Worm (Caenorhabditis elegans) whole organism, L4 larva: ENCODE data around the gene C06E4.8.

Experiments
- D1046.2 ChIP-seq: fragments of 200-800 bp; sonication (Bioruptor generic); IDR thresholded peaks from 2 replicates; pipeline ENCODE4 v1.3.6; 2022; ENCODE audit warnings: missing genetic modification characterization, missing compliant biosample characterization
- F26F4.8 ChIP-seq: fragments of 200-800 bp; sonication (Bioruptor generic); conservative IDR thresholded peaks from 2 replicates; pipeline ENCODE4 v1.3.6; 2022; ENCODE audit warnings: missing genetic modification characterization, missing compliant biosample characterization
- F49E8.2 ChIP-seq: sonication (generic microtip); optimal IDR thresholded peaks from 2 replicates; lab custom pipeline; 2016; ENCODE audit warnings: missing compliant biosample characterization, mild to moderate bottlenecking, missing genetic modification characterization, borderline replicate concordance
- T20F7.1 ChIP-seq: fragments of 200-800 bp; sonication (Bioruptor generic); optimal IDR thresholded peaks from 2 replicates; lab custom pipeline; 2018; ENCODE audit warnings: mild to moderate bottlenecking, missing genetic modification characterization, missing compliant biosample characterization
- T26A8.4 ChIP-seq: fragments of 200-800 bp; sonication (Bioruptor generic); IDR thresholded peaks from 2 replicates; pipeline ENCODE4 v1.3.6; 2022; ENCODE audit warnings: missing genetic modification characterization, missing compliant biosample characterization
- Y105C5A.15 ChIP-seq: fragments of 200-800 bp; sonication (Bioruptor generic); IDR thresholded peaks from 2 replicates; pipeline ENCODE4 v1.3.6; 2022; ENCODE audit warnings: missing genetic modification characterization, missing compliant biosample characterization
- Y48G9A.11 ChIP-seq: fragments of 200-800 bp; sonication (Bioruptor generic); IDR thresholded peaks from 2 replicates; pipeline ENCODE4 v1.3.6; 2022; ENCODE audit warnings: missing genetic modification reagents, missing genetic modification characterization, missing compliant biosample characterization
- ama-1 ChIP-seq: fragments of 150-350 bp; optimal IDR thresholded peaks from 2 replicates; lab custom pipeline; 2014; ENCODE audit warnings: inconsistent platforms, mixed read lengths
- attf-4 ChIP-seq: sonication (generic microtip); optimal IDR thresholded peaks from 3 replicates; lab custom pipeline; 2017; ENCODE audit warnings: missing biosample characterization, missing genetic modification characterization
- ceh-20 ChIP-seq: fragments of 200-800 bp; sonication (Bioruptor generic); IDR thresholded peaks from 2 replicates; pipeline ENCODE4 v1.3.6; 2022; ENCODE audit warnings: missing genetic modification reagents, missing genetic modification characterization, missing compliant biosample characterization
- ceh-62 ChIP-seq: sonication (generic microtip); optimal IDR thresholded peaks from 2 replicates; lab custom pipeline; 2017; ENCODE audit warnings: missing biosample characterization, missing genetic modification characterization
- ceh-82 ChIP-seq: sonication (generic microtip); optimal IDR thresholded peaks from 2 replicates; lab custom pipeline; 2017; ENCODE audit warnings: missing biosample characterization, missing genetic modification characterization
- ces-1 ChIP-seq: fragments of 150-350 bp; sonication (generic microtip); optimal IDR thresholded peaks from 4 replicates; lab custom pipeline; 2014; ENCODE audit warnings: missing biosample characterization, missing genetic modification reagents, missing genetic modification characterization
- daf-12 ChIP-seq: fragments of 150-350 bp; optimal IDR thresholded peaks from 2 replicates; lab custom pipeline; 2014; ENCODE audit warnings: missing biosample characterization, missing genetic modification reagents, missing genetic modification characterization
- dve-1 ChIP-seq: sonication (generic microtip); optimal IDR thresholded peaks from 2 replicates; lab custom pipeline; 2017; ENCODE audit warnings: antibody characterized with exemption, mild to moderate bottlenecking, missing genetic modification characterization, missing compliant biosample characterization; ENCODE audit not compliant: insufficient read depth
- fos-1 ChIP-seq: fragments of 150-350 bp; optimal IDR thresholded peaks from 2 replicates; lab custom pipeline; 2014; ENCODE audit warnings: missing biosample characterization, missing genetic modification characterization
- gei-8 ChIP-seq: fragments of 200-800 bp; sonication (Bioruptor generic); optimal IDR thresholded peaks from 2 replicates; lab custom pipeline; 2018; ENCODE audit warnings: mild to moderate bottlenecking, missing genetic modification characterization, missing compliant biosample characterization
- hlh-11 ChIP-seq: fragments of 200-800 bp; sonication (Bioruptor generic); optimal IDR thresholded peaks from 2 replicates; lab custom pipeline; 2018; ENCODE audit warnings: mild to moderate bottlenecking, missing genetic modification characterization, missing compliant biosample characterization
- jun-1 ChIP-seq: fragments of 150-350 bp; optimal IDR thresholded peaks from 2 replicates; lab custom pipeline; 2014; ENCODE audit warnings: missing biosample characterization, missing genetic modification reagents, missing genetic modification characterization
- lin-1 ChIP-seq: fragments of 200-800 bp; sonication (Bioruptor generic); IDR thresholded peaks from 2 replicates; pipeline ENCODE4 v1.3.6; 2022; ENCODE audit warnings: missing genetic modification reagents, missing genetic modification characterization, missing compliant biosample characterization
- lin-13 ChIP-seq: fragments of 150-350 bp; optimal IDR thresholded peaks from 2 replicates; lab custom pipeline; 2014; ENCODE audit warnings: missing biosample characterization, missing genetic modification reagents, missing genetic modification characterization
- lin-15B ChIP-seq: fragments of 150-350 bp; sonication (generic microtip); optimal IDR thresholded peaks from 3 replicates; lab custom pipeline; 2014; ENCODE audit warnings: missing biosample characterization, missing genetic modification characterization
- lin-29 ChIP-seq: fragments of 200-800 bp; sonication (Bioruptor generic); IDR thresholded peaks from 2 replicates; pipeline ENCODE4 v1.3.6; 2022; ENCODE audit warnings: missing genetic modification reagents, missing genetic modification characterization, missing compliant biosample characterization
- lir-3 ChIP-seq: sonication (generic microtip); optimal IDR thresholded peaks from 2 replicates; lab custom pipeline; 2016; ENCODE audit warnings: mild to moderate bottlenecking, missing genetic modification characterization, missing compliant biosample characterization
- madf-5 ChIP-seq, 2 experiments: fragments of 200-800 bp; sonication (Bioruptor generic); IDR thresholded peaks; 2 replicates each; pipeline ENCODE4 v1.3.6; 2022; ENCODE audit warnings: missing compliant biosample characterization in 2 of 2, missing genetic modification characterization in 2 of 2
- madf-9 ChIP-seq: fragments of 200-800 bp; sonication (Bioruptor generic); conservative IDR thresholded peaks from 2 replicates; pipeline ENCODE4 v1.3.6; 2022; ENCODE audit warnings: missing genetic modification reagents, missing genetic modification characterization, missing compliant biosample characterization
- mep-1 ChIP-seq: fragments of 150-350 bp; sonication (generic microtip); optimal IDR thresholded peaks from 3 replicates; lab custom pipeline; 2014; ENCODE audit warnings: missing biosample characterization, missing genetic modification characterization
- mes-2 ChIP-seq: sonication (generic microtip); optimal IDR thresholded peaks from 2 replicates; lab custom pipeline; 2016; ENCODE audit warnings: missing genotype, mild to moderate bottlenecking, missing genetic modification characterization, missing compliant biosample characterization; ENCODE audit not compliant: poor library complexity, severe bottlenecking
- mxl-2 ChIP-seq: fragments of 200-800 bp; sonication (Bioruptor generic); conservative IDR thresholded peaks from 2 replicates; pipeline ENCODE4 v1.3.6; 2022; ENCODE audit warnings: missing genetic modification reagents, missing genetic modification characterization, missing compliant biosample characterization
- mxl-3 ChIP-seq: fragments of 200-800 bp; sonication (Bioruptor generic); optimal IDR thresholded peaks from 2 replicates; lab custom pipeline; 2018; ENCODE audit warnings: mild to moderate bottlenecking, missing genetic modification characterization, missing compliant biosample characterization
- nhr-10 ChIP-seq: fragments of 150-350 bp; optimal IDR thresholded peaks from 2 replicates; lab custom pipeline; 2014; ENCODE audit warnings: missing biosample characterization, missing genetic modification characterization
- nhr-11 ChIP-seq: fragments of 150-350 bp; optimal IDR thresholded peaks from 2 replicates; lab custom pipeline; 2014; ENCODE audit warnings: missing biosample characterization, missing genetic modification characterization
- nhr-111 ChIP-seq: fragments of 200-800 bp; sonication (Bioruptor generic); optimal IDR thresholded peaks from 2 replicates; lab custom pipeline; 2018; ENCODE audit warnings: mild to moderate bottlenecking, missing genetic modification characterization, missing compliant biosample characterization
- nhr-237 ChIP-seq: sonication (generic microtip); optimal IDR thresholded peaks from 2 replicates; lab custom pipeline; 2017; ENCODE audit warnings: missing biosample characterization, missing genetic modification characterization
- nhr-42 ChIP-seq: fragments of 200-800 bp; sonication (Bioruptor generic); IDR thresholded peaks from 2 replicates; pipeline ENCODE4 v1.3.6; 2022; ENCODE audit warnings: missing genetic modification characterization, missing compliant biosample characterization
- nhr-48 ChIP-seq: sonication (generic microtip); optimal IDR thresholded peaks from 2 replicates; lab custom pipeline; 2016; ENCODE audit warnings: mild to moderate bottlenecking, missing genetic modification characterization, missing compliant biosample characterization
- nhr-77 ChIP-seq: fragments of 150-350 bp; optimal IDR thresholded peaks from 2 replicates; lab custom pipeline; 2014; ENCODE audit warnings: missing biosample characterization, missing genetic modification characterization
- php-3 ChIP-seq: fragments of 200-800 bp; sonication (Bioruptor generic); IDR thresholded peaks from 2 replicates; pipeline ENCODE4 v1.3.6; 2022; ENCODE audit warnings: missing genetic modification reagents, missing genetic modification characterization, missing compliant biosample characterization
- saeg-2 ChIP-seq: fragments of 200-800 bp; sonication (Bioruptor generic); IDR thresholded peaks from 2 replicates; pipeline ENCODE4 v1.3.6; 2022; ENCODE audit warnings: missing genetic modification reagents, missing genetic modification characterization, missing compliant biosample characterization
- sdz-12 ChIP-seq: fragments of 200-800 bp; sonication (Bioruptor generic); optimal IDR thresholded peaks from 2 replicates; lab custom pipeline; 2018; ENCODE audit warnings: mild to moderate bottlenecking, missing genetic modification characterization, missing compliant biosample characterization
- skn-1 ChIP-seq: fragments of 150-350 bp; optimal IDR thresholded peaks from 2 replicates; lab custom pipeline; 2014; ENCODE audit warnings: missing biosample characterization, missing genetic modification characterization
- snpc-1.2 ChIP-seq: fragments of 200-800 bp; sonication (Bioruptor generic); IDR thresholded peaks from 2 replicates; pipeline ENCODE4 v1.3.6; 2022; ENCODE audit warnings: missing genetic modification reagents, missing genetic modification characterization, missing compliant biosample characterization
- snpc-4 ChIP-seq: fragments of 150-350 bp; optimal IDR thresholded peaks from 2 replicates; lab custom pipeline; 2014; ENCODE audit warnings: missing biosample characterization, missing genetic modification characterization
- spr-1 ChIP-seq: sonication (generic microtip); optimal IDR thresholded peaks from 2 replicates; lab custom pipeline; 2016; ENCODE audit warnings: mild to moderate bottlenecking, missing genetic modification characterization, missing compliant biosample characterization
- spr-3 ChIP-seq: fragments of 200-800 bp; sonication (Bioruptor generic); optimal IDR thresholded peaks from 2 replicates; lab custom pipeline; 2018; ENCODE audit warnings: mild to moderate bottlenecking, missing genetic modification characterization, missing compliant biosample characterization
- tag-97 ChIP-seq: fragments of 200-800 bp; sonication (Bioruptor generic); IDR thresholded peaks from 2 replicates; pipeline ENCODE4 v1.3.6; 2022; ENCODE audit warnings: missing genetic modification characterization, missing compliant biosample characterization
- unc-62 ChIP-seq, 3 experiments: fragments of 150-350 bp in 1 of 3; sonication (generic microtip); optimal IDR thresholded peaks in 2 of 3; peaks in 1 of 3; 1 replicate in 1 of 3; 2 replicates in 2 of 3; lab custom pipeline; 2014 to 2017; ENCODE audit warnings: missing biosample characterization in 3 of 3, missing genetic modification characterization in 3 of 3, missing genetic modification reagents in 3 of 3, missing genotype in 1 of 3
- vab-7 ChIP-seq: fragments of 200-800 bp; sonication (Bioruptor generic); IDR thresholded peaks from 2 replicates; pipeline ENCODE4 v1.3.6; 2022; ENCODE audit warnings: missing genetic modification reagents, missing genetic modification characterization, missing compliant biosample characterization
- zfp-2 ChIP-seq: sonication (generic microtip); optimal IDR thresholded peaks from 2 replicates; lab custom pipeline; 2016; ENCODE audit warnings: mild to moderate bottlenecking, missing genetic modification characterization, missing compliant biosample characterization
- zfp-3 ChIP-seq: fragments of 200-800 bp; sonication (Bioruptor generic); conservative IDR thresholded peaks from 2 replicates; pipeline ENCODE4 v1.3.6; 2022; ENCODE audit warnings: missing genetic modification reagents, missing genetic modification characterization, missing compliant biosample characterization
- zip-11 ChIP-seq: fragments of 200-800 bp; sonication (Bioruptor generic); IDR thresholded peaks from 2 replicates; pipeline ENCODE4 v1.3.6; 2022; ENCODE audit warnings: missing genetic modification characterization, missing compliant biosample characterization
- zip-2 ChIP-seq: fragments of 150-350 bp; optimal IDR thresholded peaks from 2 replicates; lab custom pipeline; 2014; ENCODE audit warnings: missing biosample characterization, missing genetic modification characterization

C06E4.8 gene

DNA sequence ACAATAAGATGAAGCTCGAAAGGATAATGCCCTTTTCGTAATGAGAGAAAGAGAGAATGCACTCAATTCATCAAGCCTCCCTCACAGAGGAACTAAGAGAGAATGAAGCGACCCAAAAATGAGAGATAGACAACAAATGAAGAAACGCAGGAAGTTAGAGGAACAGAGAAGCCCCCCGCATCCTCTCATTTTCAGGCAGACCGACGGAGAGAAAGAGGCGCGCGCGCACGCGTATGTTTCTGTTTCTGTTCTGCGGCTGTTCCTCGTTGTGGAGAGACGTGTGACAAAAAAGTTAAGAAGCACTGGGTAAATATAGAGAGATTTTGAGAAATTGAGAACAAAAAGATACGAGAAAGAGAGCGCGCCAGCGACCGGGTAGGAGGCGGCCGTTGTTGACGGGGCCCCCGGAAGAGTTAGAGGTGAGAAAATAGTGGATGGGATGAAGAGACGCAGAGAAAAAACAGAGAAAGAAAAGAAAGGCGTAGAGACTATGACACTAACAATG is 34.3 kb upstream of the C06E4.8 start (continued):
- TF ChIP-seq gei-8 (peak; percentile 66), ceh-82 (tag; lab: Kevin White, UChicago) (no peak), nhr-11 (tag; lab: Kevin White, UChicago) (peak; percentile 84), mxl-3 (GFP tag; lab: Kevin White, UChicago) (peak; percentile 95), zfp-3 (GFP tag; lab: Robert Waterston, UW) (no peak), nhr-237 (tag; lab: Kevin White, UChicago) (no peak), nhr-77 (peak; percentile 36), D1046.2 (no peak), tag-97 (no peak), skn-1 (tag; lab: Kevin White, UChicago) (no peak), sdz-12 (no peak), F26F4.8 (GFP tag; lab: Robert Waterston, UW) (no peak), ces-1 (GFP tag; lab: Kevin White, UChicago) (no peak), mxl-2 (no peak), mep-1 (tag; lab: Kevin White, UChicago) (peak; percentile 86), nhr-48 (tag; lab: Kevin White, UChicago) (peak; percentile 87), spr-3 (no peak), fos-1 (tag; lab: Kevin White, UChicago) (no peak), lin-1 (GFP tag; lab: Robert Waterston, UW) (peak; percentile 53; the same call in 1 of the 2 replicates), saeg-2 (0 out of 2 replicates have a peak, but pooled peaks have one; percentile 22), ceh-20 (peak; percentile 89), F49E8.2 (tag; lab: Kevin White, UChicago) (no peak), spr-1 (tag; lab: Kevin White, UChicago) (peak; percentile 79), mes-2 (tag; lab: Kevin White, UChicago) (peak; percentile 44), unc-62 (GFP tag; optimal IDR thresholded peaks at IDR 0.05 in 1 of 2; lab: Kevin White, UChicago) (peak in 1 of 2 experiments; percentile 91), unc-62 (tag; optimal IDR thresholded peaks at IDR 0.05; lab: Kevin White, UChicago) (no peak), attf-4 (no peak), hlh-11 (tag; lab: Kevin White, UChicago) (peak; percentile 97), zip-2 (tag; lab: Kevin White, UChicago) (no peak), nhr-111 (GFP tag; lab: Kevin White, UChicago) (no peak), zip-11 (GFP tag; lab: Robert Waterston, UW) (no peak), php-3 (GFP tag; lab: Robert Waterston, UW) (no peak), madf-5 (GFP tag; IDR thresholded peaks at IDR 0.05; lab: Robert Waterston, UW) (no peak), T20F7.1 (GFP tag; lab: Kevin White, UChicago) (peak; percentile 55), lin-29 (no peak), T26A8.4 (GFP tag; lab: Robert Waterston, UW) (peak; percentile 77), madf-9 (GFP tag; lab: Robert Waterston, UW) (no peak), nhr-42 (GFP tag; lab: Robert Waterston, UW) (no peak), ceh-62 (tag; lab: Kevin White, UChicago) (no peak), dve-1 (tag; lab: Kevin White, UChicago) (peak; percentile 94), nhr-10 (no peak), Y105C5A.15 (no peak), lin-15B (tag; lab: Kevin White, UChicago) (no peak), Y48G9A.11 (GFP tag; lab: Robert Waterston, UW) (no peak), jun-1 (no peak), lin-13 (GFP tag; lab: Kevin White, UChicago) (peak; percentile 41), zfp-2 (tag; lab: Kevin White, UChicago) (peak; percentile 53), lir-3 (no peak), ama-1 (lab: Kevin White, UChicago) (no peak), snpc-1.2 (no peak), snpc-4 (tag; lab: Kevin White, UChicago) (no peak), daf-12 (tag; lab: Kevin White, UChicago) (no peak), vab-7 (GFP tag; lab: Robert Waterston, UW) (no peak)
